Worm (Caenorhabditis elegans) whole organism, L4 larva: ENCODE data around the gene clec-217.

Source experiments
- ceh-82 ChIP-seq: sonication (generic microtip); optimal IDR thresholded peaks from 2 replicates; lab custom pipeline; 2017; ENCODE audit warnings: missing biosample characterization, missing genetic modification characterization
- jun-1 ChIP-seq: fragments of 150-350 bp; optimal IDR thresholded peaks from 2 replicates; lab custom pipeline; 2014; ENCODE audit warnings: missing biosample characterization, missing genetic modification reagents, missing genetic modification characterization
- nhr-25 ChIP-seq: sonication (generic microtip); optimal IDR thresholded peaks from 2 replicates; lab custom pipeline; 2017; ENCODE audit warnings: missing genetic modification characterization, mild to moderate bottlenecking, missing compliant biosample characterization, antibody characterized with exemption, moderate library complexity, borderline replicate concordance; ENCODE audit not compliant: insufficient read depth
- nhr-28 ChIP-seq: fragments of 150-350 bp; optimal IDR thresholded peaks from 2 replicates; lab custom pipeline; 2014; ENCODE audit warnings: missing biosample characterization, missing genetic modification characterization
- nhr-76 ChIP-seq: fragments of 150-350 bp; optimal IDR thresholded peaks from 2 replicates; lab custom pipeline; 2014; ENCODE audit warnings: missing biosample characterization, missing genetic modification characterization
- unc-62 ChIP-seq, 3 experiments: fragments of 150-350 bp in 1 of 3; sonication (generic microtip); optimal IDR thresholded peaks in 2 of 3; peaks in 1 of 3; 1 replicate in 1 of 3; 2 replicates in 2 of 3; lab custom pipeline; 2014 to 2017; ENCODE audit warnings: missing biosample characterization in 3 of 3, missing genetic modification characterization in 3 of 3, missing genetic modification reagents in 3 of 3, missing genotype in 1 of 3

DNA sequence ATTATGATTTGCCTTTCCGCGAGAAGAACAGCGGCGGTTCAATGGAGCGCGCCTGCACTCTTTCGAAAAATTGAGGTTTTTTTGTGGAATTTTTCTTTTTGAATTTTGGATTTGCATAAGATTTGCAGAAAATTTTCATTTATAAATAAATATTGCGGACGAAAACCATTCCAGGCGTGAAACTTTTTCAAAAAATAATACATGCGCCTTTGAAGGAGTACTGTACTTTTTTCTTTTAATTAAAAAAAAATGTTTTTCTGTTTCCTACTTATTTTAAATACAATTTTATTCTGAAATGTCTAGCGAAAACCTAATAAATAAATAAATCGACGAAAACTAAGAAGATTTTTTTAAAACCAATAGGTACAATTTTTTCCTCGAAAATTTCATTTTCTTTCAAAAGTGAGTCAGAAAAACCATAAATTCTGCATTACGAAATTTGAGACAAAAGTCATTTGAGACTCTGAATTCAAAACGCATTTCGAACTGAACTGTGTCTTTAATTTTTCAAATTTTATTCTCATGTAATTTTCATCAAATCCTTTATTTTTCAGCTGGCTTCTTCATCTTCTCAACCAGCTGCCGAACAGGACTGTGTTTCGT, 22.5 kb upstream of the clec-217 start, which contains the start of gene F26D11.1:
- TF ChIP-seq nhr-76 (tag; lab: Kevin White, UChicago), result no peak
- no peak for TF ChIP-seq ceh-82 (tag; lab: Kevin White, UChicago)
- TF ChIP-seq nhr-25, result no peak
- no peak for TF ChIP-seq jun-1 (tag; lab: Kevin White, UChicago)
- TF ChIP-seq nhr-28, result no peak
- TF ChIP-seq unc-62 (GFP tag; optimal IDR thresholded peaks at IDR 0.05 in 1 of 2; lab: Kevin White, UChicago), result no peak
- TF ChIP-seq unc-62 (tag; optimal IDR thresholded peaks at IDR 0.05; lab: Kevin White, UChicago), result no peak
